Worm (Caenorhabditis elegans) whole organism, L4 larva: ENCODE measurements around the gene ipla-6.

Experiments used
- R02D3.7 ChIP-seq: fragments of 150-350 bp; sonication (generic microtip); optimal IDR thresholded peaks from 3 replicates; lab custom pipeline; 2014; ENCODE audit warnings: missing biosample characterization, missing genetic modification characterization
- lin-13 ChIP-seq: fragments of 150-350 bp; optimal IDR thresholded peaks from 2 replicates; lab custom pipeline; 2014; ENCODE audit warnings: missing biosample characterization, missing genetic modification reagents, missing genetic modification characterization
- lsy-2 ChIP-seq, 2 experiments: fragments of 150-350 bp in 1 of 2; sonication (generic microtip) in 1 of 2; optimal IDR thresholded peaks; 2 replicates each; lab custom pipeline; 2014 to 2017; ENCODE audit warnings: missing biosample characterization in 2 of 2, missing genetic modification characterization in 2 of 2

ce11 chrIV:6342431-6342830 lies 5.0 kb downstream of the ipla-6 start, which contains the start of gene Y73B6BL.288:
- TF ChIP-seq lsy-2 (tag; optimal IDR thresholded peaks at IDR 0.05; lab: Kevin White, UChicago) (no peak), lin-13 (GFP tag; lab: Kevin White, UChicago) (no peak), R02D3.7 (tag; lab: Kevin White, UChicago) (no peak)
